Fruit fly (Drosophila melanogaster) whole organism, wandering third instar larva: ENCODE data around the gene Pi3K68D.

Source experiments
- br ChIP-seq: fragments of 200-800 bp; sonication (Bioruptor generic); optimal IDR thresholded peaks from 2 replicates; lab custom pipeline; 2016; ENCODE audit warnings: missing biosample characterization, missing genetic modification characterization
- lola ChIP-seq: fragments of >200 bp; optimal IDR thresholded peaks from 2 replicates; lab custom pipeline; 2017; ENCODE audit warnings: missing biosample characterization, missing genetic modification characterization

- TF ChIP-seq br (GFP tag; lab: Kevin White, UChicago) (no peak), lola (no peak)
Measured at dm6 chr3L:11766563-11766962, 23.2 kb downstream of the Pi3K68D start.
